Worm (Caenorhabditis elegans) whole organism, L2 larva: Measurements from ENCODE around the gene oxi-1.
A peak's percentile ranks its signal among the peaks of the same experiment; 100 is the strongest.

Experiments
- ama-1 ChIP-seq: fragments of 150-350 bp; optimal IDR thresholded peaks from 2 replicates; lab custom pipeline; 2018; ENCODE audit warnings: inconsistent platforms
- blmp-1 ChIP-seq: sonication (generic microtip); optimal IDR thresholded peaks from 2 replicates; lab custom pipeline; 2017; ENCODE audit warnings: missing genetic modification characterization, mild to moderate bottlenecking, missing compliant biosample characterization, antibody characterized with exemption, moderate library complexity; ENCODE audit not compliant: insufficient read depth
- ceh-82 ChIP-seq: fragments of 150-350 bp; optimal IDR thresholded peaks from 2 replicates; lab custom pipeline; 2014; ENCODE audit warnings: missing biosample characterization, missing genetic modification characterization
- elt-3 ChIP-seq: sonication (generic microtip); optimal IDR thresholded peaks from 2 replicates; lab custom pipeline; 2017; ENCODE audit warnings: missing biosample characterization, missing genetic modification characterization
- lin-11 ChIP-seq: fragments of 150-350 bp; sonication (generic microtip); optimal IDR thresholded peaks from 2 replicates; lab custom pipeline; 2014; ENCODE audit warnings: missing biosample characterization, missing genetic modification characterization, inconsistent platforms, mixed read lengths
- lin-39 ChIP-seq: fragments of 150-350 bp; optimal IDR thresholded peaks from 2 replicates; lab custom pipeline; 2014; ENCODE audit warnings: missing biosample characterization, missing genetic modification reagents, missing genetic modification characterization
- mab-5 ChIP-seq: fragments of 150-350 bp; optimal IDR thresholded peaks from 2 replicates; lab custom pipeline; 2014; ENCODE audit warnings: missing biosample characterization, missing genetic modification characterization
- nhr-11 ChIP-seq: fragments of 150-350 bp; optimal IDR thresholded peaks from 2 replicates; lab custom pipeline; 2014; ENCODE audit warnings: missing biosample characterization, missing genetic modification characterization
- nhr-12 ChIP-seq: fragments of 150-350 bp; optimal IDR thresholded peaks from 2 replicates; lab custom pipeline; 2014; ENCODE audit warnings: missing biosample characterization, missing genetic modification characterization
- nhr-77 ChIP-seq: fragments of 150-350 bp; optimal IDR thresholded peaks from 2 replicates; lab custom pipeline; 2014; ENCODE audit warnings: missing biosample characterization, missing genetic modification characterization
- snpc-4 ChIP-seq: fragments of 150-350 bp; optimal IDR thresholded peaks from 2 replicates; lab custom pipeline; 2014; ENCODE audit warnings: missing biosample characterization, missing genetic modification characterization
- unc-39 ChIP-seq: fragments of 150-350 bp; optimal IDR thresholded peaks from 2 replicates; lab custom pipeline; 2014; ENCODE audit warnings: missing biosample characterization, missing genetic modification characterization
- unc-55 ChIP-seq: fragments of 150-350 bp; sonication (generic microtip); optimal IDR thresholded peaks from 3 replicates; lab custom pipeline; 2014; ENCODE audit warnings: missing biosample characterization, missing genetic modification reagents, missing genetic modification characterization
- ztf-11 ChIP-seq: sonication (generic microtip); optimal IDR thresholded peaks from 2 replicates; lab custom pipeline; 2017; ENCODE audit warnings: missing biosample characterization, missing genetic modification characterization

ce11 chrIII:10895817-10896413 is 37.8 kb downstream of the oxi-1 start, which contains the start of gene com-1:
- no peak for TF ChIP-seq ztf-11
- no peak for TF ChIP-seq snpc-4 (tag; lab: Kevin White, UChicago)
- no peak for TF ChIP-seq nhr-77 (tag; lab: Kevin White, UChicago)
- peak; percentile 68 for TF ChIP-seq unc-55 (GFP tag; lab: Kevin White, UChicago)
- TF ChIP-seq ceh-82 (tag; lab: Kevin White, UChicago), result no peak
- TF ChIP-seq unc-39 (tag; lab: Kevin White, UChicago), result no peak
- no peak for TF ChIP-seq lin-11
- TF ChIP-seq lin-39, result no peak
- TF ChIP-seq nhr-11 (tag; lab: Kevin White, UChicago), result no peak
- TF ChIP-seq blmp-1 (tag; lab: Kevin White, UChicago), result no peak
- TF ChIP-seq nhr-12, result no peak
- TF ChIP-seq mab-5 (tag; lab: Kevin White, UChicago), result no peak
- TF ChIP-seq elt-3 (tag; lab: Kevin White, UChicago), result no peak
- TF ChIP-seq ama-1 (lab: Kevin White, UChicago), result no peak
